Worm (Caenorhabditis elegans): Measurements from ENCODE around the gene acl-9.

- TF ChIP-seq ces-1 (GFP tag; optimal IDR thresholded peaks at IDR 0.05) (no peak), ceh-90 (tag; optimal IDR thresholded peaks at IDR 0.05) (no peak), nhr-11 (tag; optimal IDR thresholded peaks at IDR 0.05) (no peak), ztf-11 (tag; optimal IDR thresholded peaks at IDR 0.05) (no peak)
Measured at ce11 chrV:6503158-6503557, 50.1 kb downstream of the acl-9 start.

Data from whole organism, L1 larva.